Worm (Caenorhabditis elegans) whole organism, L1 larva: ENCODE measurements around the gene nhr-232.

Experiments
- C34B4.2 ChIP-seq: sonication (generic microtip); optimal IDR thresholded peaks from 2 replicates; lab custom pipeline; 2017; ENCODE audit warnings: mild to moderate bottlenecking, missing genetic modification characterization, missing compliant biosample characterization
- ceh-8 ChIP-seq: fragments of 200-800 bp; sonication (Bioruptor generic); optimal IDR thresholded peaks from 2 replicates; lab custom pipeline; 2018; ENCODE audit warnings: mild to moderate bottlenecking, missing genetic modification characterization, moderate library complexity, missing compliant biosample characterization
- ceh-90 ChIP-seq: sonication (generic microtip); optimal IDR thresholded peaks from 2 replicates; lab custom pipeline; 2016; ENCODE audit warnings: missing genetic modification characterization, missing compliant biosample characterization
- ces-1 ChIP-seq: fragments of 150-350 bp; optimal IDR thresholded peaks from 2 replicates; lab custom pipeline; 2014; ENCODE audit warnings: missing biosample characterization, missing genetic modification reagents, missing genetic modification characterization
- efl-1 ChIP-seq, 4 experiments: fragments of 150-350 bp; optimal IDR thresholded peaks in 3 of 4; peaks in 1 of 4; 1 replicate in 1 of 4; 2 replicates in 3 of 4; lab custom pipeline; 2014; ENCODE audit warnings: missing biosample characterization in 2 of 4, missing genetic modification characterization in 2 of 4, missing genetic modification reagents in 2 of 4
- elt-3 ChIP-seq, 6 experiments: fragments of 150-350 bp in 1 of 6; sonication (generic microtip); optimal IDR thresholded peaks; 2 replicates each; lab custom pipeline; 2017 to 2018; ENCODE audit warnings: missing biosample characterization in 6 of 6, missing genetic modification characterization in 6 of 6, inconsistent platforms in 1 of 6
- grh-1 ChIP-seq: fragments of 200-800 bp; sonication (Bioruptor generic); IDR thresholded peaks from 2 replicates; pipeline ENCODE4 v1.3.6; 2022; ENCODE audit warnings: missing genetic modification reagents, missing genetic modification characterization, missing compliant biosample characterization
- lsy-2 ChIP-seq, 2 experiments: fragments of 150-350 bp; optimal IDR thresholded peaks; 2 replicates each; lab custom pipeline; 2014; ENCODE audit warnings: missing biosample characterization in 2 of 2, missing genetic modification characterization in 2 of 2
- mdl-1 ChIP-seq, 2 experiments: fragments of 150-350 bp; optimal IDR thresholded peaks; 2 replicates each; lab custom pipeline; 2014 to 2017; ENCODE audit warnings: missing biosample characterization in 2 of 2, missing genetic modification characterization in 2 of 2, inconsistent platforms in 1 of 2
- nhr-237 ChIP-seq: fragments of 150-350 bp; optimal IDR thresholded peaks from 2 replicates; lab custom pipeline; 2014; ENCODE audit warnings: missing biosample characterization, missing genetic modification characterization
- pqm-1 ChIP-seq: sonication (generic microtip); optimal IDR thresholded peaks from 3 replicates; lab custom pipeline; 2017; ENCODE audit warnings: missing biosample characterization, missing genetic modification characterization
- rnt-1 ChIP-seq: sonication (generic microtip); optimal IDR thresholded peaks from 2 replicates; lab custom pipeline; 2016; ENCODE audit warnings: mild to moderate bottlenecking, missing genetic modification characterization, moderate library complexity, missing compliant biosample characterization
- unc-130 ChIP-seq: fragments of 150-350 bp; optimal IDR thresholded peaks from 2 replicates; lab custom pipeline; 2017; ENCODE audit warnings: missing biosample characterization, missing genetic modification characterization, inconsistent platforms

DNA sequence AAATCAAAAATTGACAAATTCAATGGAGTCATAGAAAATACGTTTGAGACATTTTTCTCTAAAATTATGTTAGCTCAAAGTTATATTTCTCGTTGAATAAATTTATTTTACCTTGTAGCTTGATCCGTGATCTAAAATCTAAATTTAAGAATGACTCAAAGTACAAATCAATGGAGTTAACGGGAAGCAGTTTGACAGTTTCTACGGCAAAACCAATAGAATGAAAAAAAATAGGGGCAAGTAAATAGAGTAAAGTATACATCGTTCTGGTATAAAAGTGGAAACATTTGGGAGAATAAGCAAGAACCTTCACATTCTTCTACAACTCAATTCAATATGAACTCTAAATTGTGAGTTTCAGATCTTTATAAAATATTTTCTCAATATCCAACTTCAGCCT, 25.0 kb upstream of the nhr-232 start, which contains the start of gene fipr-6:
- TF ChIP-seq lsy-2 (tag; optimal IDR thresholded peaks at IDR 0.05; lab: Kevin White, UChicago), result no peak
- no peak for TF ChIP-seq ces-1
- no peak for TF ChIP-seq nhr-237 (tag; lab: Kevin White, UChicago)
- TF ChIP-seq elt-3 (tag; optimal IDR thresholded peaks at IDR 0.05; lab: Kevin White, UChicago), result no peak
- TF ChIP-seq pqm-1 (tag; lab: Kevin White, UChicago), result no peak
- TF ChIP-seq unc-130 (tag; lab: Kevin White, UChicago), result no peak
- TF ChIP-seq C34B4.2 (tag; lab: Kevin White, UChicago), result no peak
- TF ChIP-seq ceh-8, result no peak
- TF ChIP-seq mdl-1 (tag; optimal IDR thresholded peaks at IDR 0.05; lab: Kevin White, UChicago), result no peak
- TF ChIP-seq ceh-90 (tag; lab: Kevin White, UChicago), result no peak
- no peak for TF ChIP-seq rnt-1 (tag; lab: Kevin White, UChicago)
- TF ChIP-seq efl-1 (optimal IDR thresholded peaks at IDR 0.05; lab: Kevin White, UChicago), result no peak
- TF ChIP-seq efl-1 (GFP tag; optimal IDR thresholded peaks at IDR 0.05 in 1 of 2; lab: Kevin White, UChicago), result no peak
- TF ChIP-seq grh-1 (GFP tag; lab: Robert Waterston, UW), result no peak
